Fruit fly (Drosophila melanogaster) whole organism, adult: Measurements from ENCODE around the gene CSN3.
A peak's percentile ranks its signal among the peaks of the same experiment; 100 is the strongest.

ENCODE experiments used
- CG12768 ChIP-seq: fragments of 200-800 bp; sonication (Bioruptor generic); optimal IDR thresholded peaks from 2 replicates; lab custom pipeline; 2017; ENCODE audit warnings: missing biosample characterization, missing genetic modification characterization, mild to moderate bottlenecking, moderate library complexity, missing genetic modification reagents
- CG14711 ChIP-seq: fragments of 200-800 bp; sonication (Bioruptor generic); optimal IDR thresholded peaks from 2 replicates; lab custom pipeline; 2018; ENCODE audit warnings: missing biosample characterization, mild to moderate bottlenecking, missing genetic modification characterization, moderate library complexity
- CG5204 ChIP-seq: fragments of 200-800 bp; sonication (Bioruptor generic); optimal IDR thresholded peaks from 2 replicates; lab custom pipeline; 2016; ENCODE audit warnings: missing biosample characterization, missing genetic modification characterization
- CG7045 ChIP-seq: fragments of 200-800 bp; sonication (Bioruptor generic); optimal IDR thresholded peaks from 2 replicates; lab custom pipeline; 2017; ENCODE audit warnings: missing biosample characterization, mild to moderate bottlenecking, missing genetic modification characterization
- CG7101 ChIP-seq: fragments of 200-800 bp; sonication (Bioruptor generic); optimal IDR thresholded peaks from 2 replicates; lab custom pipeline; 2018; ENCODE audit warnings: missing biosample characterization, mild to moderate bottlenecking, missing genetic modification characterization, moderate library complexity
- Clk ChIP-seq: fragments of 200-800 bp; sonication (Bioruptor generic); optimal IDR thresholded peaks from 2 replicates; lab custom pipeline; 2017; ENCODE audit warnings: missing biosample characterization, missing genetic modification characterization
- Crg-1 ChIP-seq: fragments of 200-800 bp; sonication (Bioruptor generic); optimal IDR thresholded peaks from 2 replicates; lab custom pipeline; 2016; ENCODE audit warnings: missing biosample characterization, missing genetic modification characterization
- bab1 ChIP-seq: fragments of 200-800 bp; sonication (Bioruptor generic); optimal IDR thresholded peaks from 3 replicates; lab custom pipeline; 2019; ENCODE audit warnings: missing biosample characterization, mild to moderate bottlenecking, missing genetic modification characterization, moderate library complexity
- cic ChIP-seq: fragments of 200-800 bp; sonication (Bioruptor generic); optimal IDR thresholded peaks from 2 replicates; lab custom pipeline; 2017; ENCODE audit warnings: missing biosample characterization, mild to moderate bottlenecking, missing genetic modification characterization, moderate library complexity
- cnc ChIP-seq, 2 experiments: fragments of >200 bp; optimal IDR thresholded peaks; 2 replicates each; lab custom pipeline; 2017
- kay ChIP-seq: fragments of 200-800 bp; sonication (Bioruptor generic); peaks from one replicate; lab custom pipeline; 2016; ENCODE audit warnings: missing biosample characterization, missing genetic modification characterization, borderline replicate concordance
- pad ChIP-seq: fragments of 200-800 bp; sonication (Bioruptor generic); optimal IDR thresholded peaks from 3 replicates; lab custom pipeline; 2017; ENCODE audit warnings: missing biosample characterization, missing genetic modification characterization, mild to moderate bottlenecking, moderate library complexity, missing genetic modification reagents
- tj ChIP-seq: fragments of 200-800 bp; sonication (Bioruptor generic); optimal IDR thresholded peaks from 3 replicates; lab custom pipeline; 2017; ENCODE audit warnings: missing biosample characterization, mild to moderate bottlenecking, missing genetic modification characterization, moderate library complexity

- TF ChIP-seq kay (GFP tag; lab: Kevin White, UChicago) (no peak), tj (no peak), cic (peak; percentile 28), bab1 (GFP tag; lab: Kevin White, UChicago) (peak; percentile 40), cnc (optimal IDR thresholded peaks at IDR 0.05; lab: Kevin White, UChicago) (no peak), CG7045 (GFP tag; lab: Kevin White, UChicago) (no peak), CG12768 (GFP tag; lab: Kevin White, UChicago) (peak; percentile 11), Crg-1 (GFP tag; lab: Kevin White, UChicago) (no peak), Clk (GFP tag; lab: Kevin White, UChicago) (no peak), pad (GFP tag; lab: Kevin White, UChicago) (peak; percentile 56), CG5204 (GFP tag; lab: Kevin White, UChicago) (no peak), CG7101 (tag; lab: Kevin White, UChicago) (peak; percentile 33), CG14711 (tag; lab: Kevin White, UChicago) (peak; percentile 25)
Measured at dm6 chr3L:20815666-20816375, 25.6 kb downstream of the CSN3 start, which contains the start of the genes CG3618 and Pka-R1.
